Fruit fly (Drosophila melanogaster): Measurements from ENCODE around the gene CASK.

dm6 chr3R:21845165-21845564 lies 22.7 kb upstream of the CASK start, which contains the start of gene Gr93c:
- TF ChIP-seq br (GFP tag; optimal IDR thresholded peaks at IDR 0.05) (no peak), usp (GFP tag; optimal IDR thresholded peaks at IDR 0.05) (no peak), Abd-B (GFP tag; optimal IDR thresholded peaks at IDR 0.05) (no peak), Hr83 (GFP tag; optimal IDR thresholded peaks at IDR 0.05; ENCODE audit: poor library complexity, severe bottlenecking) (no peak), Vsx2 (GFP tag; optimal IDR thresholded peaks at IDR 0.05; ENCODE audit: partially characterized antibody) (no peak)

Measured in whole organism, wandering third instar larva.